Worm (Caenorhabditis elegans) whole organism, early embryonic: ENCODE data around the gene nlp-76.

Source experiments
- B0310.2 ChIP-seq: sonication (generic microtip); optimal IDR thresholded peaks from 2 replicates; lab custom pipeline; 2016; ENCODE audit warnings: mild to moderate bottlenecking, missing genetic modification characterization, missing compliant biosample characterization
- F13C5.2 ChIP-seq: sonication (generic microtip); optimal IDR thresholded peaks from 2 replicates; lab custom pipeline; 2017; ENCODE audit warnings: mild to moderate bottlenecking, missing genetic modification characterization, inconsistent platforms, missing compliant biosample characterization
- aly-1 ChIP-seq: sonication (generic microtip); optimal IDR thresholded peaks from 2 replicates; lab custom pipeline; 2016; ENCODE audit warnings: missing genetic modification characterization, missing compliant biosample characterization
- ama-1 ChIP-seq: fragments of 150-350 bp; optimal IDR thresholded peaks from 2 replicates; lab custom pipeline; 2014
- ceh-13 ChIP-seq: fragments of 200-800 bp; sonication (Bioruptor generic); optimal IDR thresholded peaks from 2 replicates; lab custom pipeline; 2018; ENCODE audit warnings: mild to moderate bottlenecking, missing genetic modification characterization, missing compliant biosample characterization
- ceh-36 ChIP-seq: sonication (generic microtip); optimal IDR thresholded peaks from 2 replicates; lab custom pipeline; 2016; ENCODE audit warnings: missing genetic modification characterization, inconsistent platforms, missing compliant biosample characterization
- ets-7 ChIP-seq: sonication (generic microtip); optimal IDR thresholded peaks from 2 replicates; lab custom pipeline; 2016; ENCODE audit warnings: missing genotype, missing genetic modification characterization, missing compliant biosample characterization
- flt-1 ChIP-seq: fragments of 200-800 bp; sonication (Bioruptor generic); IDR thresholded peaks from 2 replicates; pipeline ENCODE4 v1.3.6; 2022; ENCODE audit warnings: missing genetic modification characterization, missing compliant biosample characterization
- hmbx-1 ChIP-seq: sonication (generic microtip); optimal IDR thresholded peaks from 2 replicates; lab custom pipeline; 2016; ENCODE audit warnings: mild to moderate bottlenecking, missing genetic modification characterization, missing compliant biosample characterization
- hmg-4 ChIP-seq: fragments of 200-800 bp; sonication (Bioruptor generic); optimal IDR thresholded peaks from 2 replicates; lab custom pipeline; 2018; ENCODE audit warnings: mild to moderate bottlenecking, missing genetic modification characterization, missing compliant biosample characterization
- hnd-1 ChIP-seq: sonication (generic microtip); optimal IDR thresholded peaks from 2 replicates; lab custom pipeline; 2016; ENCODE audit warnings: missing genetic modification characterization, missing compliant biosample characterization
- pes-1 ChIP-seq: fragments of 200-800 bp; sonication (Bioruptor generic); IDR thresholded peaks from 2 replicates; pipeline ENCODE4 v1.3.6; 2022; ENCODE audit warnings: missing genetic modification reagents, missing genetic modification characterization, missing compliant biosample characterization
- scrt-1 ChIP-seq: fragments of 200-800 bp; sonication (Bioruptor generic); IDR thresholded peaks from 2 replicates; pipeline ENCODE4 v1.3.6; 2022; ENCODE audit warnings: missing genetic modification characterization, missing compliant biosample characterization
- sea-1 ChIP-seq: fragments of 200-800 bp; sonication (Bioruptor generic); conservative IDR thresholded peaks from 2 replicates; pipeline ENCODE4 v1.3.6; 2022; ENCODE audit warnings: missing genetic modification characterization, missing compliant biosample characterization
- tbx-11 ChIP-seq: fragments of 200-800 bp; sonication (Bioruptor generic); IDR thresholded peaks from 2 replicates; pipeline ENCODE4 v1.3.6; 2022; ENCODE audit warnings: missing genetic modification characterization, missing compliant biosample characterization
- tbx-37 ChIP-seq: fragments of 200-800 bp; sonication (Bioruptor generic); conservative IDR thresholded peaks from 2 replicates; pipeline ENCODE4 v1.3.6; 2022; ENCODE audit warnings: missing genetic modification reagents, missing genetic modification characterization, missing compliant biosample characterization
- tra-4 ChIP-seq: sonication (generic microtip); optimal IDR thresholded peaks from 2 replicates; lab custom pipeline; 2017; ENCODE audit warnings: missing genetic modification characterization, missing compliant biosample characterization

nlp-76 gene

ce11 chrX:12679603-12680002 is 15.9 kb upstream of the nlp-76 start:
- TF ChIP-seq aly-1 (no peak), tbx-11 (GFP tag; lab: Robert Waterston, UW) (no peak), tbx-37 (GFP tag; lab: Robert Waterston, UW) (no peak), sea-1 (GFP tag; lab: Robert Waterston, UW) (no peak), pes-1 (GFP tag; lab: Robert Waterston, UW) (no peak), scrt-1 (GFP tag; lab: Robert Waterston, UW) (no peak), F13C5.2 (tag; lab: Kevin White, UChicago) (no peak)

- TF ChIP-seq scrt-1 (GFP tag; lab: Robert Waterston, UW) (no peak), hnd-1 (tag; lab: Kevin White, UChicago) (no peak), F13C5.2 (tag; lab: Kevin White, UChicago) (no peak), hmg-4 (GFP tag; lab: Kevin White, UChicago) (no peak), ama-1 (no peak), hmbx-1 (tag; lab: Kevin White, UChicago) (no peak), ets-7 (tag; lab: Kevin White, UChicago) (no peak), aly-1 (no peak), tbx-11 (GFP tag; lab: Robert Waterston, UW) (no peak), ceh-13 (no peak), B0310.2 (tag; lab: Kevin White, UChicago) (no peak), flt-1 (no peak), pes-1 (GFP tag; lab: Robert Waterston, UW) (no peak), tbx-37 (GFP tag; lab: Robert Waterston, UW) (no peak), ceh-36 (tag; lab: Kevin White, UChicago) (no peak), tra-4 (tag; lab: Kevin White, UChicago) (no peak), sea-1 (GFP tag; lab: Robert Waterston, UW) (no peak)
These were observed 14.8 kb upstream of the nlp-76 start, which contains the start of gene adt-1 for ce11 chrX:12678532-12678931. TSS of gene adt-1 (plus strand) at chrX:12678832.

DNA sequence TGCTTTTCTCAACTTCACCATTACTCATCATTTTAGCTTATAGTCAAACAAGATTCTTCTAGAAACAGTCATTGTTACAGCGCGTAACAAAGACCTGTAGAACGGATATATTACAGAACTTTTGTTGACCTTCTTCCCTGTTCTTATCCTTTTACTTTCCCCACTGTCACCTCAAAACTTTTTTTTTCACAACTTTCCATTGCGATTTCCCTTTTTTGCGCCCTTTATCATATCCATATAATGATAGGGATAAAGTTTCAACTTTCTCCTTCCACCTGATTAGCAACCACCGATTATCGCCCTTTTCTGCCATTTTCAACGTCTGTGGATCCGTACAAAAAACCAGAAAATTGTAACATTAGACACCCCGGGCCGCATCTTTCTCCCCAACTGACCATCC is 13.4 kb upstream of the nlp-76 start:
- no peak for TF ChIP-seq tra-4 (tag; lab: Kevin White, UChicago)
- no peak for TF ChIP-seq hmg-4 (GFP tag; lab: Kevin White, UChicago)
- TF ChIP-seq ceh-36 (tag; lab: Kevin White, UChicago): no peak
- TF ChIP-seq ceh-13: no peak
- no peak for TF ChIP-seq ets-7 (tag; lab: Kevin White, UChicago)
- TF ChIP-seq F13C5.2 (tag; lab: Kevin White, UChicago): no peak
- no peak for TF ChIP-seq scrt-1 (GFP tag; lab: Robert Waterston, UW)
- no peak for TF ChIP-seq ama-1
- no peak for TF ChIP-seq flt-1
- TF ChIP-seq pes-1 (GFP tag; lab: Robert Waterston, UW): no peak
- TF ChIP-seq B0310.2 (tag; lab: Kevin White, UChicago): no peak
- TF ChIP-seq aly-1: no peak
- TF ChIP-seq hmbx-1 (tag; lab: Kevin White, UChicago): no peak
- no peak for TF ChIP-seq tbx-11 (GFP tag; lab: Robert Waterston, UW)

DNA sequence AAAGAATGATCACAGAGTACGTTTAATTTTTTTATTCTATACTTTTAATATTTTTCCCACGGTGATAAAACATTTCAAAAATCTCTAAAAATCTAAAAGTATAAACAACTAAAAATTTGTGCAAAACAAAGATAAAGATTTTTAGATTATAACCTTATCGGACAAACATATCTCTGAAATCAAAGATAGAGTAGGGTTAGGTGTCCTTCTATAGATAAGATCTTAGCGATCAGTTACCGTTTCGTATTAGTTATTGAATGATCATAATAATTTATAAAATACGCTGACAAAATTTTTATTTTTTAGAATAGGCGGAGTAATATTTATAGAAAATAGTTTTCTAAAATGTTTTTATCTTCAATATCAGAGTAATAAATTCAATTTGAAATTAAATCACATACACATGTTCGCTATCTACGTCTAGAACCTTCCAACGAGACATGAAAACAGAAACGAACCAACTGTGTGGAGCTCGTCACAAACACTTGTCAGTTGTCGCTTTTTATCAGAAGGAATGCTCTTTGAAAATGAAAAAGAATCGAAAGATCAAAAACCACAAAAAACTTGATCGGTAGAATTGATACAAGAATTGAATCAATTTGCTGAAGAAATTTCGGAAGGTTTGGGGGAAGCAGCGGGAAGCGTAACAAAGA is 8.1 kb upstream of the nlp-76 start:
- TF ChIP-seq F13C5.2 (tag; lab: Kevin White, UChicago) (no peak), B0310.2 (tag; lab: Kevin White, UChicago) (no peak), scrt-1 (GFP tag; lab: Robert Waterston, UW) (no peak), pes-1 (GFP tag; lab: Robert Waterston, UW) (no peak), tbx-37 (GFP tag; lab: Robert Waterston, UW) (no peak)

- TF ChIP-seq F13C5.2 (tag; lab: Kevin White, UChicago) (peak; percentile 24), aly-1 (peak; percentile 74), scrt-1 (GFP tag; lab: Robert Waterston, UW) (0 out of 2 replicates have a peak, but pooled peaks have one; percentile 20), hmg-4 (GFP tag; lab: Kevin White, UChicago) (peak; percentile 76), ets-7 (tag; lab: Kevin White, UChicago) (no peak)
These were observed 6.7 kb upstream of the nlp-76 start for ce11 chrX:12670385-12670784.

- TF ChIP-seq hmg-4 (GFP tag; lab: Kevin White, UChicago): no peak
- no peak for TF ChIP-seq pes-1 (GFP tag; lab: Robert Waterston, UW)
- no peak for TF ChIP-seq ceh-36 (tag; lab: Kevin White, UChicago)
- TF ChIP-seq ama-1: no peak
- TF ChIP-seq tbx-37 (GFP tag; lab: Robert Waterston, UW): no peak
- no peak for TF ChIP-seq F13C5.2 (tag; lab: Kevin White, UChicago)
- no peak for TF ChIP-seq scrt-1 (GFP tag; lab: Robert Waterston, UW)
- TF ChIP-seq ets-7 (tag; lab: Kevin White, UChicago): no peak
- no peak for TF ChIP-seq tbx-11 (GFP tag; lab: Robert Waterston, UW)
- TF ChIP-seq hmbx-1 (tag; lab: Kevin White, UChicago): no peak
- no peak for TF ChIP-seq aly-1
- TF ChIP-seq hnd-1 (tag; lab: Kevin White, UChicago): no peak
- TF ChIP-seq B0310.2 (tag; lab: Kevin White, UChicago): no peak
- no peak for TF ChIP-seq ceh-13
- no peak for TF ChIP-seq sea-1 (GFP tag; lab: Robert Waterston, UW)
- TF ChIP-seq tra-4 (tag; lab: Kevin White, UChicago): no peak
- TF ChIP-seq flt-1: no peak
These were observed 5.3 kb upstream of the nlp-76 start for ce11 chrX:12668941-12669501.

- no peak for TF ChIP-seq scrt-1 (GFP tag; lab: Robert Waterston, UW)
- TF ChIP-seq pes-1 (GFP tag; lab: Robert Waterston, UW): no peak
- TF ChIP-seq sea-1 (GFP tag; lab: Robert Waterston, UW): no peak
- no peak for TF ChIP-seq hnd-1 (tag; lab: Kevin White, UChicago)
- no peak for TF ChIP-seq aly-1
- no peak for TF ChIP-seq hmg-4 (GFP tag; lab: Kevin White, UChicago)
- no peak for TF ChIP-seq F13C5.2 (tag; lab: Kevin White, UChicago)
- TF ChIP-seq ets-7 (tag; lab: Kevin White, UChicago): no peak
- no peak for TF ChIP-seq ama-1
- no peak for TF ChIP-seq ceh-36 (tag; lab: Kevin White, UChicago)
- TF ChIP-seq hmbx-1 (tag; lab: Kevin White, UChicago): no peak
- no peak for TF ChIP-seq tra-4 (tag; lab: Kevin White, UChicago)
- TF ChIP-seq B0310.2 (tag; lab: Kevin White, UChicago): no peak
These were observed 4.3 kb upstream of the nlp-76 start, which contains the start of gene nhr-17 for ce11 chrX:12667804-12668511. TSS of gene nhr-17 (minus strand) at chrX:12667854.
